Worm (Caenorhabditis elegans) whole organism, L4 larva: ENCODE data around the gene hpo-33.

Source experiments
- ceh-28 ChIP-seq: fragments of 150-350 bp; optimal IDR thresholded peaks from 2 replicates; lab custom pipeline; 2014; ENCODE audit warnings: missing biosample characterization, missing genetic modification reagents, missing genetic modification characterization
- daf-8 ChIP-seq: fragments of 200-800 bp; sonication (Bioruptor generic); IDR thresholded peaks from 2 replicates; pipeline ENCODE4 v1.3.6; 2022; ENCODE audit warnings: missing genetic modification characterization, missing compliant biosample characterization
- lin-15B ChIP-seq: fragments of 150-350 bp; sonication (generic microtip); optimal IDR thresholded peaks from 3 replicates; lab custom pipeline; 2014; ENCODE audit warnings: missing biosample characterization, missing genetic modification characterization
- mdl-1 ChIP-seq, 2 experiments: fragments of 150-350 bp in 1 of 2; sonication (generic microtip) in 1 of 2; optimal IDR thresholded peaks; 2 replicates each; lab custom pipeline; 2014 to 2017; ENCODE audit warnings: missing biosample characterization in 2 of 2, missing genetic modification characterization in 2 of 2
- nhr-11 ChIP-seq: fragments of 150-350 bp; optimal IDR thresholded peaks from 2 replicates; lab custom pipeline; 2014; ENCODE audit warnings: missing biosample characterization, missing genetic modification characterization
- spr-3 ChIP-seq: fragments of 200-800 bp; sonication (Bioruptor generic); optimal IDR thresholded peaks from 2 replicates; lab custom pipeline; 2018; ENCODE audit warnings: mild to moderate bottlenecking, missing genetic modification characterization, missing compliant biosample characterization
- unc-130 ChIP-seq: sonication (generic microtip); optimal IDR thresholded peaks from 2 replicates; lab custom pipeline; 2016; ENCODE audit warnings: missing genetic modification reagents, missing genetic modification characterization, missing compliant biosample characterization
- ztf-11 ChIP-seq: fragments of 150-350 bp; optimal IDR thresholded peaks from 2 replicates; lab custom pipeline; 2014; ENCODE audit warnings: missing biosample characterization, missing genetic modification characterization
- ztf-7 ChIP-seq: fragments of 150-350 bp; optimal IDR thresholded peaks from 2 replicates; lab custom pipeline; 2014; ENCODE audit warnings: missing biosample characterization, missing genetic modification characterization

DNA sequence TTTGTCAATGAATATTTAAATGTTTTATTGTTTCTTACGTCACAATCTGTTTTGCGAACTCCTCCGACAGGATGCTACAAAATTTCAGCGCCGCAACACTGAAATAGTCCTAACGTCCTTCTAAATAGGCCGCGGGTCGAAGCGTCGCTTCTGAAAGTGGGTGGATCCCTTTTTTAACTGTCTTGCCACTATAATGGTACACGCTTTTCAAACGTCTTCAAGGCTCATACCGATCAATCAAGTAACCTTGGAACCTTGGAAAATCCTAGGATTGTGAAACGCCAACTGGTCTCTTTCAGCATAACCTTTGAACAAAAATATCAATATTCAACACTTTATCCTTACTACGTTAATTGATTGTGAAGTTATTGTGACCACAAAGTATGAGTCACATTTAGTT, 24.3 kb downstream of the hpo-33 start:
- TF ChIP-seq ztf-11 (no peak), nhr-11 (tag; lab: Kevin White, UChicago) (no peak), ceh-28 (no peak), lin-15B (tag; lab: Kevin White, UChicago) (no peak), ztf-7 (tag; lab: Kevin White, UChicago) (no peak), spr-3 (no peak), daf-8 (no peak), mdl-1 (tag; optimal IDR thresholded peaks at IDR 0.05; lab: Kevin White, UChicago) (no peak), unc-130 (GFP tag; lab: Kevin White, UChicago) (no peak)
